Fruit fly (Drosophila melanogaster) whole organism, embryonic: ENCODE results near the gene CG43672.

Experiments used
- Aef1 ChIP-seq: fragments of 200-800 bp; sonication (Bioruptor generic); IDR thresholded peaks from 3 replicates; pipeline ENCODE4 v1.3.6; 2022; ENCODE audit warnings: missing biosample characterization, missing genetic modification characterization
- Antp ChIP-seq: fragments of 200-800 bp; sonication (Bioruptor generic); optimal IDR thresholded peaks from 3 replicates; lab custom pipeline; 2016; ENCODE audit warnings: missing biosample characterization, missing genetic modification characterization
- Atf-2 ChIP-seq: fragments of 200-800 bp; sonication (Bioruptor generic); optimal IDR thresholded peaks from 2 replicates; lab custom pipeline; 2016; ENCODE audit warnings: missing biosample characterization, missing genetic modification characterization
- Atf3 ChIP-seq: fragments of 200-800 bp; sonication (Bioruptor generic); optimal IDR thresholded peaks from 3 replicates; lab custom pipeline; 2016; ENCODE audit warnings: missing biosample characterization, missing genetic modification characterization
- CG10147 ChIP-seq: fragments of 200-800 bp; sonication (Bioruptor generic); optimal IDR thresholded peaks from 2 replicates; lab custom pipeline; 2019; ENCODE audit warnings: missing biosample characterization, mild to moderate bottlenecking, missing genetic modification characterization, moderate library complexity
- CG11696 ChIP-seq: fragments of 200-800 bp; sonication (Bioruptor generic); IDR thresholded peaks from 2 replicates; pipeline ENCODE4 v1.3.6; 2022; ENCODE audit warnings: missing biosample characterization, missing genetic modification characterization
- CG12942 ChIP-seq: fragments of 200-800 bp; sonication (Bioruptor generic); optimal IDR thresholded peaks from 3 replicates; lab custom pipeline; 2016; ENCODE audit warnings: missing biosample characterization, missing genetic modification characterization
- CG14014 ChIP-seq: fragments of 200-800 bp; sonication (Bioruptor generic); IDR thresholded peaks from 2 replicates; pipeline ENCODE4 v1.3.6; 2022; ENCODE audit warnings: missing biosample characterization, missing genetic modification characterization
- CG15514 ChIP-seq: fragments of 200-800 bp; sonication (Bioruptor generic); optimal IDR thresholded peaks from 3 replicates; lab custom pipeline; 2017; ENCODE audit warnings: missing biosample characterization, missing genetic modification characterization, mild to moderate bottlenecking, moderate library complexity, missing genetic modification reagents
- CG17361 ChIP-seq: fragments of 200-800 bp; sonication (Bioruptor generic); IDR thresholded peaks from 3 replicates; pipeline ENCODE4 v1.3.6; 2022; ENCODE audit warnings: missing biosample characterization, missing genetic modification characterization
- CG17568 ChIP-seq: fragments of 200-800 bp; sonication (Bioruptor generic); optimal IDR thresholded peaks from 2 replicates; lab custom pipeline; 2018; ENCODE audit warnings: missing biosample characterization, mild to moderate bottlenecking, missing genetic modification characterization, moderate library complexity
- CG17829 ChIP-seq: fragments of 200-800 bp; optimal IDR thresholded peaks from 2 replicates; lab custom pipeline; 2019; ENCODE audit warnings: missing biosample characterization, mild to moderate bottlenecking, missing genetic modification characterization, moderate library complexity
- CG34224 ChIP-seq: fragments of 200-800 bp; sonication (Bioruptor generic); IDR thresholded peaks from 3 replicates; pipeline ENCODE4 v1.3.6; 2022; ENCODE audit warnings: missing biosample characterization, missing genetic modification characterization; ENCODE audit not compliant: partially characterized antibody
- CG4282 ChIP-seq: fragments of 200-800 bp; sonication (Bioruptor generic); optimal IDR thresholded peaks from 2 replicates; lab custom pipeline; 2016; ENCODE audit warnings: missing biosample characterization, missing genetic modification characterization
- CG4617 ChIP-seq: fragments of 200-800 bp; sonication (Bioruptor generic); optimal IDR thresholded peaks from 3 replicates; lab custom pipeline; 2016; ENCODE audit warnings: missing biosample characterization, missing genetic modification characterization, borderline replicate concordance
- CG5953 ChIP-seq: fragments of 200-800 bp; sonication (Bioruptor generic); IDR thresholded peaks from 2 replicates; pipeline ENCODE4 v1.3.6; 2022; ENCODE audit warnings: missing biosample characterization, missing genetic modification characterization
- CG6765 ChIP-seq: fragments of 200-800 bp; sonication (Bioruptor generic); optimal IDR thresholded peaks from 3 replicates; lab custom pipeline; 2017; ENCODE audit warnings: missing biosample characterization, mild to moderate bottlenecking, missing genetic modification characterization
- CG8089 ChIP-seq: fragments of 200-800 bp; sonication (Bioruptor generic); optimal IDR thresholded peaks from 3 replicates; lab custom pipeline; 2016; ENCODE audit warnings: missing biosample characterization, missing genetic modification characterization
- CG8924 ChIP-seq: fragments of 200-800 bp; optimal IDR thresholded peaks from 3 replicates; lab custom pipeline; 2019; ENCODE audit warnings: missing biosample characterization, mild to moderate bottlenecking, missing genetic modification characterization, moderate library complexity
- CrebB ChIP-seq: fragments of 200-800 bp; sonication (Bioruptor generic); optimal IDR thresholded peaks from 3 replicates; lab custom pipeline; 2018; ENCODE audit warnings: missing biosample characterization, mild to moderate bottlenecking, missing genetic modification characterization
- Deaf1 ChIP-seq: fragments of 200-800 bp; optimal IDR thresholded peaks from 3 replicates; lab custom pipeline; 2019; ENCODE audit warnings: missing biosample characterization, mild to moderate bottlenecking, missing genetic modification characterization, moderate library complexity
- Hr51 ChIP-seq, 2 experiments: fragments of 200-800 bp; sonication (Bioruptor generic); optimal IDR thresholded peaks; 2 replicates in 1 of 2; 3 replicates in 1 of 2; lab custom pipeline; 2016 to 2018; ENCODE audit warnings: missing biosample characterization in 2 of 2, missing genetic modification characterization in 2 of 2, mild to moderate bottlenecking in 1 of 2, moderate library complexity in 1 of 2
- Hsf ChIP-seq: fragments of 200-800 bp; sonication (Bioruptor generic); optimal IDR thresholded peaks from 3 replicates; lab custom pipeline; 2016; ENCODE audit warnings: missing biosample characterization, missing genetic modification characterization
- MTF-1 ChIP-seq: fragments of 200-800 bp; sonication (Bioruptor generic); optimal IDR thresholded peaks from 2 replicates; lab custom pipeline; 2018; ENCODE audit warnings: missing biosample characterization, mild to moderate bottlenecking, missing genetic modification characterization, borderline replicate concordance
- Med ChIP-seq: fragments of 200-800 bp; sonication (Bioruptor generic); peaks from one replicate; lab custom pipeline; 2016; ENCODE audit warnings: missing biosample characterization, missing genetic modification characterization, mild to moderate bottlenecking, inconsistent platforms, moderate library complexity
- Optix ChIP-seq: fragments of 200-800 bp; sonication (Bioruptor generic); IDR thresholded peaks from 3 replicates; pipeline ENCODE4 v1.3.6; 2022; ENCODE audit warnings: missing biosample characterization, missing genetic modification characterization
- Rfx ChIP-seq: fragments of 200-800 bp; sonication (Bioruptor generic); IDR thresholded peaks from 2 replicates; pipeline ENCODE4 v1.3.6; 2022; ENCODE audit warnings: missing biosample characterization, missing genetic modification characterization
- Sin3A ChIP-seq: fragments of >200 bp; optimal IDR thresholded peaks from 2 replicates; lab custom pipeline; 2018
- Spps ChIP-seq: fragments of 200-800 bp; sonication (Bioruptor generic); optimal IDR thresholded peaks from 2 replicates; lab custom pipeline; 2018; ENCODE audit warnings: missing biosample characterization, mild to moderate bottlenecking, missing genetic modification characterization
- Ssrp ChIP-seq: fragments of 200-800 bp; sonication (Bioruptor generic); optimal IDR thresholded peaks from 2 replicates; lab custom pipeline; 2018; ENCODE audit warnings: missing biosample characterization, mild to moderate bottlenecking, missing genetic modification characterization, moderate library complexity
- Xbp1 ChIP-seq: fragments of 200-800 bp; sonication (Bioruptor generic); optimal IDR thresholded peaks from 3 replicates; lab custom pipeline; 2016; ENCODE audit warnings: missing biosample characterization, mild to moderate bottlenecking, missing genetic modification characterization
- ab ChIP-seq: fragments of 200-800 bp; sonication (Bioruptor generic); optimal IDR thresholded peaks from 2 replicates; lab custom pipeline; 2016; ENCODE audit warnings: missing biosample characterization, missing genetic modification characterization
- ato ChIP-seq: fragments of 200-800 bp; sonication (Bioruptor generic); IDR thresholded peaks from 2 replicates; pipeline ENCODE4 v1.3.6; 2022; ENCODE audit warnings: missing biosample characterization, missing genetic modification characterization; ENCODE audit not compliant: partially characterized antibody
- bcd ChIP-seq: fragments of 200-800 bp; sonication (Bioruptor generic); optimal IDR thresholded peaks from 2 replicates; lab custom pipeline; 2017; ENCODE audit warnings: missing biosample characterization, mild to moderate bottlenecking, missing genetic modification characterization
- bsh ChIP-seq, 2 experiments: fragments of 200-800 bp; sonication (Bioruptor generic); optimal IDR thresholded peaks; 2 replicates each; lab custom pipeline; 2017 to 2018; ENCODE audit warnings: mild to moderate bottlenecking in 2 of 2, missing biosample characterization in 2 of 2, missing genetic modification characterization in 2 of 2, moderate library complexity in 1 of 2
- chinmo ChIP-seq: fragments of 200-800 bp; sonication (Bioruptor generic); IDR thresholded peaks from 4 replicates; pipeline ENCODE4 v1.3.6; 2022; ENCODE audit warnings: missing biosample characterization, missing genetic modification characterization; ENCODE audit not compliant: partially characterized antibody
- corto ChIP-seq: fragments of 200-800 bp; sonication (Bioruptor generic); optimal IDR thresholded peaks from 2 replicates; lab custom pipeline; 2016; ENCODE audit warnings: missing biosample characterization, mild to moderate bottlenecking, missing genetic modification characterization, moderate library complexity
- croc ChIP-seq: fragments of 200-800 bp; sonication (Bioruptor generic); conservative IDR thresholded peaks from 3 replicates; pipeline ENCODE4 v1.3.6; 2022; ENCODE audit warnings: missing biosample characterization, missing genetic modification characterization
- dysf ChIP-seq: fragments of 200-800 bp; sonication (Bioruptor generic); IDR thresholded peaks from 3 replicates; pipeline ENCODE4 v1.3.6; 2022; ENCODE audit warnings: missing biosample characterization, missing genetic modification characterization
- fru ChIP-seq: fragments of >200 bp; optimal IDR thresholded peaks from 2 replicates; lab custom pipeline; 2017
- gsb-n ChIP-seq: fragments of 200-800 bp; sonication (Bioruptor generic); optimal IDR thresholded peaks from 3 replicates; lab custom pipeline; 2018; ENCODE audit warnings: missing biosample characterization, mild to moderate bottlenecking, missing genetic modification characterization
- klu ChIP-seq: fragments of 200-800 bp; sonication (Bioruptor generic); IDR thresholded peaks from 2 replicates; pipeline ENCODE4 v1.3.6; 2022; ENCODE audit warnings: missing biosample characterization, missing genetic modification characterization
- mam ChIP-seq: fragments of 200-800 bp; sonication (Bioruptor generic); optimal IDR thresholded peaks from 3 replicates; lab custom pipeline; 2016; ENCODE audit warnings: missing biosample characterization, missing genetic modification characterization
- sc ChIP-seq, 3 experiments: fragments of >200 bp in 2 of 3; fragments of 200-800 bp in 1 of 3; sonication (Bioruptor generic) in 1 of 3; optimal IDR thresholded peaks; 2 replicates in 2 of 3; 3 replicates in 1 of 3; lab custom pipeline; 2017; ENCODE audit warnings: mild to moderate bottlenecking in 1 of 3, missing biosample characterization in 1 of 3, missing genetic modification characterization in 1 of 3, missing genetic modification reagents in 1 of 3
- sens-2 ChIP-seq: fragments of 200-800 bp; sonication (Bioruptor generic); IDR thresholded peaks from 2 replicates; pipeline ENCODE4 v1.3.6; 2022; ENCODE audit warnings: missing biosample characterization, missing genetic modification characterization
- shn ChIP-seq: fragments of 200-800 bp; sonication (Bioruptor generic); optimal IDR thresholded peaks from 3 replicates; lab custom pipeline; 2016; ENCODE audit warnings: missing biosample characterization, missing genetic modification characterization
- sim ChIP-seq: fragments of 200-800 bp; sonication (Bioruptor generic); IDR thresholded peaks from 2 replicates; pipeline ENCODE4 v1.3.6; 2022; ENCODE audit warnings: missing biosample characterization, missing genetic modification characterization
- sisA ChIP-seq: fragments of 200-800 bp; sonication (Bioruptor generic); IDR thresholded peaks from 2 replicates; pipeline ENCODE4 v1.3.6; 2022; ENCODE audit warnings: missing biosample characterization, missing genetic modification characterization
- sna ChIP-seq: fragments of 200-800 bp; sonication (Bioruptor generic); IDR thresholded peaks from 2 replicates; pipeline ENCODE4 v1.3.6; 2022; ENCODE audit warnings: missing biosample characterization, missing genetic modification characterization; ENCODE audit not compliant: partially characterized antibody
- tup ChIP-seq: fragments of 200-800 bp; sonication (Bioruptor generic); optimal IDR thresholded peaks from 2 replicates; lab custom pipeline; 2016; ENCODE audit warnings: missing biosample characterization, mild to moderate bottlenecking, missing genetic modification characterization, moderate library complexity
- tx ChIP-seq: fragments of 200-800 bp; sonication (Bioruptor generic); optimal IDR thresholded peaks from 2 replicates; lab custom pipeline; 2016; ENCODE audit warnings: missing biosample characterization, missing genetic modification characterization

CG43672 gene

DNA sequence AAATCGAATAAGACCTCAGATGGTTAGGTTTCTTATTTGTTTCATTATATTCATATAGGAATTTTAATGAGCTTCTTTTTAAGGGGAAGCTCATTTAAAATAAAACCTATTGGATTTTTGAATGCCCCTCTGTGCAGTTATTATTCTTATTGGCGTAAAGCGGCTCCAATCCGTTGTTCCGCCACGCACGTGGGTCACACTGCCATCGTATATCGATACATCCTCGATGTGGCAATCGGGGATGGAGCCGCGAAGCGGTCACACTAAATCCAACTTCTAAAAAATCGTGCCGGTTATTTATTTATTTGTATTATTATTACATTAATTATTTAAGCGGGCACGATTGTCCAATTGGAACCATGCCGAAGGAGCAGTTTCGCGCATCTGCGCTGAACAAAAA, 10.0 kb upstream of the CG43672 start, which contains the start of gene Polr3A (continued):
- TF ChIP-seq ab (no peak), Hsf (GFP tag; lab: Kevin White, UChicago) (no peak), MTF-1 (GFP tag; lab: Kevin White, UChicago) (no peak), sim (no peak), Med (GFP tag; lab: Kevin White, UChicago) (peak; percentile 18), bsh (GFP tag; optimal IDR thresholded peaks at IDR 0.05; lab: Kevin White, UChicago) (no peak), tx (GFP tag; lab: Kevin White, UChicago) (no peak), Spps (tag; lab: Kevin White, UChicago) (no peak), gsb-n (tag; lab: Kevin White, UChicago) (no peak), bcd (GFP tag; lab: Kevin White, UChicago) (no peak), CG17568 (GFP tag; lab: Kevin White, UChicago) (no peak), Hr51 (GFP tag; optimal IDR thresholded peaks at IDR 0.05; lab: Kevin White, UChicago) (no peak), corto (no peak), CG4282 (GFP tag; lab: Kevin White, UChicago) (no peak), CG8924 (tag; lab: Kevin White, UChicago) (no peak), Antp (no peak), Deaf1 (tag; lab: Kevin White, UChicago) (no peak), CG10147 (GFP tag; lab: Kevin White, UChicago) (no peak), sens-2 (no peak), CG17829 (tag; lab: Kevin White, UChicago) (no peak), fru (lab: Kevin White, UChicago) (no peak), CG6765 (GFP tag; lab: Kevin White, UChicago) (no peak), CG12942 (GFP tag; lab: Kevin White, UChicago) (no peak), sna (GFP tag; lab: Robert Waterston, UW) (no peak), Optix (GFP tag; lab: Robert Waterston, UW) (no peak), Aef1 (GFP tag; lab: Robert Waterston, UW) (no peak), Rfx (GFP tag; lab: Robert Waterston, UW) (0 out of 2 replicates have a peak, but pooled peaks have one; percentile 31), sisA (GFP tag; lab: Robert Waterston, UW) (no peak), ato (GFP tag; lab: Robert Waterston, UW) (peak; percentile 49), croc (GFP tag; lab: Robert Waterston, UW) (no peak), CG5953 (GFP tag; lab: Robert Waterston, UW) (no peak), CG11696 (GFP tag; lab: Robert Waterston, UW) (no peak), CG8089 (no peak), shn (no peak), Xbp1 (GFP tag; lab: Kevin White, UChicago) (no peak), CG17361 (GFP tag; lab: Robert Waterston, UW) (no peak), Ssrp (tag; lab: Kevin White, UChicago) (no peak), CG14014 (GFP tag; lab: Robert Waterston, UW) (no peak), CG34224 (GFP tag; lab: Robert Waterston, UW) (no peak; the same call in 2 of the 3 replicates), mam (GFP tag; lab: Kevin White, UChicago) (no peak), CrebB (tag; lab: Kevin White, UChicago) (no peak), klu (GFP tag; lab: Robert Waterston, UW) (no peak), Atf-2 (no peak), dysf (no peak), sc (optimal IDR thresholded peaks at IDR 0.05; lab: Kevin White, UChicago) (no peak), sc (GFP tag; optimal IDR thresholded peaks at IDR 0.05; lab: Kevin White, UChicago) (no peak), Atf3 (GFP tag; lab: Kevin White, UChicago) (no peak), Sin3A (lab: Kevin White, UChicago) (no peak), chinmo (GFP tag; lab: Robert Waterston, UW) (no peak), tup (GFP tag; lab: Kevin White, UChicago) (no peak), CG4617 (GFP tag; lab: Kevin White, UChicago) (peak; percentile 29), CG15514 (GFP tag; lab: Kevin White, UChicago) (peak; percentile 54)
